Worm (Caenorhabditis elegans) whole organism, late embryonic: Measurements from ENCODE around the gene C14B9.8.

Experiments used
- C08G9.2 ChIP-seq: sonication (generic microtip); optimal IDR thresholded peaks from 2 replicates; lab custom pipeline; 2016; ENCODE audit warnings: mild to moderate bottlenecking, missing genetic modification characterization, moderate library complexity, missing compliant biosample characterization
- F13H6.1 ChIP-seq: sonication (generic microtip); optimal IDR thresholded peaks from 2 replicates; lab custom pipeline; 2016; ENCODE audit warnings: missing genetic modification characterization, missing compliant biosample characterization
- T23F11.4 ChIP-seq: fragments of 200-800 bp; sonication (Bioruptor generic); optimal IDR thresholded peaks from 2 replicates; lab custom pipeline; 2018; ENCODE audit warnings: mild to moderate bottlenecking, missing genetic modification characterization, missing compliant biosample characterization
- ahr-1 ChIP-seq: sonication (generic microtip); optimal IDR thresholded peaks from 2 replicates; lab custom pipeline; 2016; ENCODE audit warnings: missing genetic modification characterization, missing compliant biosample characterization
- ama-1 ChIP-seq: fragments of 150-350 bp; optimal IDR thresholded peaks from 2 replicates; lab custom pipeline; 2014
- ceh-14 ChIP-seq: sonication (generic microtip); optimal IDR thresholded peaks from 2 replicates; lab custom pipeline; 2016; ENCODE audit warnings: missing genotype, missing genetic modification characterization, missing compliant biosample characterization
- ceh-18 ChIP-seq: sonication (generic microtip); optimal IDR thresholded peaks from 2 replicates; lab custom pipeline; 2016; ENCODE audit warnings: missing genetic modification characterization, missing compliant biosample characterization
- ceh-22 ChIP-seq: sonication (generic microtip); optimal IDR thresholded peaks from 2 replicates; lab custom pipeline; 2017; ENCODE audit warnings: missing biosample characterization, missing genetic modification characterization
- ceh-24 ChIP-seq: sonication (generic microtip); optimal IDR thresholded peaks from 2 replicates; lab custom pipeline; 2016; ENCODE audit warnings: mild to moderate bottlenecking, missing genetic modification characterization, missing compliant biosample characterization
- ceh-31 ChIP-seq: sonication (generic microtip); optimal IDR thresholded peaks from 2 replicates; lab custom pipeline; 2016; ENCODE audit warnings: missing genetic modification characterization, missing compliant biosample characterization
- ceh-34 ChIP-seq: sonication (generic microtip); optimal IDR thresholded peaks from 2 replicates; lab custom pipeline; 2016; ENCODE audit warnings: mild to moderate bottlenecking, missing genetic modification characterization, missing compliant biosample characterization
- ceh-45 ChIP-seq: fragments of 200-800 bp; sonication (Bioruptor generic); IDR thresholded peaks from 2 replicates; pipeline ENCODE4 v1.3.6; 2022; ENCODE audit warnings: missing genetic modification reagents, missing genetic modification characterization, missing compliant biosample characterization
- ceh-6 ChIP-seq: fragments of 200-800 bp; sonication (Bioruptor generic); optimal IDR thresholded peaks from 2 replicates; lab custom pipeline; 2018; ENCODE audit warnings: mild to moderate bottlenecking, missing genetic modification characterization, missing compliant biosample characterization
- ceh-9 ChIP-seq: sonication (generic microtip); optimal IDR thresholded peaks from 2 replicates; lab custom pipeline; 2016; ENCODE audit warnings: mild to moderate bottlenecking, missing genetic modification characterization, inconsistent platforms, missing compliant biosample characterization
- che-1 ChIP-seq: sonication (generic microtip); optimal IDR thresholded peaks from 2 replicates; lab custom pipeline; 2016; ENCODE audit warnings: mild to moderate bottlenecking, missing genetic modification characterization, missing compliant biosample characterization
- dmd-4 ChIP-seq: sonication (generic microtip); optimal IDR thresholded peaks from 2 replicates; lab custom pipeline; 2016; ENCODE audit warnings: borderline replicate concordance, missing genetic modification characterization, missing compliant biosample characterization
- dve-1 ChIP-seq: sonication (generic microtip); optimal IDR thresholded peaks from 2 replicates; lab custom pipeline; 2017; ENCODE audit warnings: antibody characterized with exemption, mild to moderate bottlenecking, missing genetic modification characterization, missing compliant biosample characterization
- elt-2 ChIP-seq: sonication (generic microtip); optimal IDR thresholded peaks from 2 replicates; lab custom pipeline; 2016; ENCODE audit warnings: missing genetic modification reagents, missing genetic modification characterization, missing compliant biosample characterization
- elt-4 ChIP-seq: sonication (generic microtip); optimal IDR thresholded peaks from 2 replicates; lab custom pipeline; 2016; ENCODE audit warnings: missing genetic modification characterization, missing compliant biosample characterization
- ets-4 ChIP-seq: sonication (generic microtip); optimal IDR thresholded peaks from 2 replicates; lab custom pipeline; 2016; ENCODE audit warnings: missing genetic modification characterization, missing compliant biosample characterization
- eyg-1 ChIP-seq: sonication (generic microtip); optimal IDR thresholded peaks from 2 replicates; lab custom pipeline; 2016; ENCODE audit warnings: missing genotype, missing genetic modification characterization, missing compliant biosample characterization
- fax-1 ChIP-seq: sonication (generic microtip); optimal IDR thresholded peaks from 2 replicates; lab custom pipeline; 2016; ENCODE audit warnings: missing genotype, missing genetic modification characterization, missing compliant biosample characterization
- fkh-10 ChIP-seq: fragments of 150-350 bp; optimal IDR thresholded peaks from 2 replicates; lab custom pipeline; 2014; ENCODE audit warnings: missing biosample characterization, missing genetic modification reagents, missing genetic modification characterization
- fkh-6 ChIP-seq: sonication (generic microtip); optimal IDR thresholded peaks from 2 replicates; lab custom pipeline; 2016; ENCODE audit warnings: missing genetic modification characterization, missing compliant biosample characterization
- hlh-15 ChIP-seq: sonication (generic microtip); optimal IDR thresholded peaks from 2 replicates; lab custom pipeline; 2016; ENCODE audit warnings: missing genetic modification characterization, missing compliant biosample characterization
- hlh-30 ChIP-seq: sonication (generic microtip); optimal IDR thresholded peaks from 2 replicates; lab custom pipeline; 2017; ENCODE audit warnings: antibody characterized with exemption, missing genetic modification characterization, missing compliant biosample characterization; ENCODE audit not compliant: insufficient read depth
- lin-11 ChIP-seq: fragments of 200-800 bp; sonication (Bioruptor generic); optimal IDR thresholded peaks from 2 replicates; lab custom pipeline; 2018; ENCODE audit warnings: mild to moderate bottlenecking, missing genetic modification characterization, missing compliant biosample characterization
- nfya-1 ChIP-seq: sonication (generic microtip); optimal IDR thresholded peaks from 2 replicates; lab custom pipeline; 2017; ENCODE audit warnings: missing genetic modification characterization, mild to moderate bottlenecking, missing compliant biosample characterization, antibody characterized with exemption, moderate library complexity
- nhr-11 ChIP-seq: fragments of 150-350 bp; optimal IDR thresholded peaks from 2 replicates; lab custom pipeline; 2014; ENCODE audit warnings: missing biosample characterization, missing genetic modification characterization
- odd-2 ChIP-seq: sonication (generic microtip); optimal IDR thresholded peaks from 2 replicates; lab custom pipeline; 2017; ENCODE audit warnings: antibody characterized with exemption, mild to moderate bottlenecking, missing genetic modification characterization, missing compliant biosample characterization
- pag-3 ChIP-seq: sonication (generic microtip); optimal IDR thresholded peaks from 2 replicates; lab custom pipeline; 2016; ENCODE audit warnings: missing compliant biosample characterization, missing genetic modification characterization, borderline replicate concordance
- pat-9 ChIP-seq: fragments of 200-800 bp; sonication (Bioruptor generic); optimal IDR thresholded peaks from 2 replicates; lab custom pipeline; 2018; ENCODE audit warnings: mild to moderate bottlenecking, missing genetic modification characterization, moderate library complexity, missing compliant biosample characterization
- pha-2 ChIP-seq: sonication (generic microtip); optimal IDR thresholded peaks from 2 replicates; lab custom pipeline; 2017; ENCODE audit warnings: mild to moderate bottlenecking, missing genetic modification characterization, missing compliant biosample characterization
- pqm-1 ChIP-seq: sonication (generic microtip); optimal IDR thresholded peaks from 2 replicates; lab custom pipeline; 2016; ENCODE audit warnings: missing genetic modification characterization, missing compliant biosample characterization
- pros-1 ChIP-seq: fragments of 150-350 bp; optimal IDR thresholded peaks from 2 replicates; lab custom pipeline; 2014; ENCODE audit warnings: missing biosample characterization, missing genetic modification reagents, missing genetic modification characterization
- rnt-1 ChIP-seq: sonication (generic microtip); optimal IDR thresholded peaks from 2 replicates; lab custom pipeline; 2016; ENCODE audit warnings: missing genetic modification characterization, missing compliant biosample characterization
- sox-4 ChIP-seq: sonication (generic microtip); optimal IDR thresholded peaks from 2 replicates; lab custom pipeline; 2017; ENCODE audit warnings: mild to moderate bottlenecking, missing genetic modification characterization, inconsistent platforms, missing compliant biosample characterization
- syd-9 ChIP-seq: sonication (generic microtip); optimal IDR thresholded peaks from 2 replicates; lab custom pipeline; 2016; ENCODE audit warnings: mild to moderate bottlenecking, missing genetic modification characterization, moderate library complexity, missing compliant biosample characterization
- tbx-2 ChIP-seq: sonication (generic microtip); optimal IDR thresholded peaks from 2 replicates; lab custom pipeline; 2016; ENCODE audit warnings: missing genetic modification characterization, missing compliant biosample characterization
- unc-3 ChIP-seq, 2 experiments: fragments of 200-800 bp in 1 of 2; sonication (Bioruptor generic) in 1 of 2; sonication (generic microtip) in 1 of 2; conservative IDR thresholded peaks in 1 of 2; optimal IDR thresholded peaks in 1 of 2; 2 replicates each; pipeline versions ENCODE4 v1.3.6 to Lab custom; 2016 to 2022; ENCODE audit warnings: missing compliant biosample characterization in 2 of 2, missing genetic modification characterization in 2 of 2, missing genetic modification reagents in 1 of 2
- unc-42 ChIP-seq: sonication (generic microtip); optimal IDR thresholded peaks from 2 replicates; lab custom pipeline; 2016; ENCODE audit warnings: missing genotype, missing genetic modification characterization, missing compliant biosample characterization
- unc-55 ChIP-seq: sonication (generic microtip); optimal IDR thresholded peaks from 2 replicates; lab custom pipeline; 2017; ENCODE audit warnings: missing biosample characterization, missing genetic modification reagents, missing genetic modification characterization
- ztf-16 ChIP-seq: sonication (generic microtip); optimal IDR thresholded peaks from 2 replicates; lab custom pipeline; 2017; ENCODE audit warnings: missing genetic modification characterization, missing compliant biosample characterization

C14B9.8 gene

ce11 chrIII:8100960-8101359 lies 43.5 kb downstream of the C14B9.8 start, which contains the start of gene plk-1:
Gene plk-1, plus strand, starts transcription at chrIII:8101348.
- TF ChIP-seq ama-1 (lab: Kevin White, UChicago) (no peak), nfya-1 (peak; percentile 26)

ce11 chrIII:8099022-8099421 lies 45.4 kb downstream of the C14B9.8 start, which contains the start of gene K06H7.1:
Gene K06H7.1, plus strand, starts transcription at chrIII:8099322.
- TF ChIP-seq pros-1 (tag; lab: Kevin White, UChicago): no peak
- no peak for TF ChIP-seq fkh-6 (tag; lab: Kevin White, UChicago)
- TF ChIP-seq ceh-22 (tag; lab: Kevin White, UChicago): no peak
- no peak for TF ChIP-seq ceh-9 (tag; lab: Kevin White, UChicago)
- TF ChIP-seq tbx-2 (tag; lab: Kevin White, UChicago): no peak
- no peak for TF ChIP-seq ceh-45
- TF ChIP-seq ceh-24 (tag; lab: Kevin White, UChicago): no peak
- no peak for TF ChIP-seq nhr-11
- no peak for TF ChIP-seq odd-2 (tag; lab: Kevin White, UChicago)
- TF ChIP-seq ceh-34: no peak
- no peak for TF ChIP-seq unc-55 (GFP tag; lab: Kevin White, UChicago)
- TF ChIP-seq sox-4: no peak
- no peak for TF ChIP-seq pat-9 (tag; lab: Kevin White, UChicago)
- no peak for TF ChIP-seq syd-9
- no peak for TF ChIP-seq pqm-1 (tag; lab: Kevin White, UChicago)
- TF ChIP-seq C08G9.2 (tag; lab: Kevin White, UChicago): no peak
- TF ChIP-seq hlh-15 (tag; lab: Kevin White, UChicago): no peak
- TF ChIP-seq ceh-18: no peak
- TF ChIP-seq eyg-1 (tag; lab: Kevin White, UChicago): no peak
- TF ChIP-seq ceh-31 (tag; lab: Kevin White, UChicago): no peak

ce11 chrIII:8098116-8098515 lies 46.3 kb downstream of the C14B9.8 start, which contains the start of gene K06H7.8:
Gene K06H7.8, minus strand, starts transcription at chrIII:8098216.
- TF ChIP-seq unc-3 (GFP tag; conservative IDR thresholded peaks at IDR 0.05; lab: Robert Waterston, UW) (no peak), unc-3 (tag; optimal IDR thresholded peaks at IDR 0.05; lab: Kevin White, UChicago) (no peak), lin-11 (tag; lab: Kevin White, UChicago) (no peak), ets-4 (tag; lab: Kevin White, UChicago) (no peak), ahr-1 (tag; lab: Kevin White, UChicago) (no peak), pag-3 (tag; lab: Kevin White, UChicago) (no peak), ceh-9 (tag; lab: Kevin White, UChicago) (no peak), ceh-31 (tag; lab: Kevin White, UChicago) (no peak), elt-2 (tag; lab: Kevin White, UChicago) (no peak), ceh-45 (no peak), dmd-4 (tag; lab: Kevin White, UChicago) (no peak), odd-2 (tag; lab: Kevin White, UChicago) (no peak), ceh-22 (tag; lab: Kevin White, UChicago) (no peak)

ce11 chrIII:8093079-8093623 lies 51.3 kb downstream of the C14B9.8 start, which contains the start of gene K06H7.2:
Gene K06H7.2, plus strand, starts transcription at chrIII:8093573.
- TF ChIP-seq ets-4 (tag; lab: Kevin White, UChicago) (no peak), ceh-6 (no peak), ceh-31 (tag; lab: Kevin White, UChicago) (peak; percentile 48), ama-1 (lab: Kevin White, UChicago) (no peak), fkh-10 (GFP tag; lab: Kevin White, UChicago) (no peak), T23F11.4 (GFP tag; lab: Kevin White, UChicago) (no peak), fax-1 (tag; lab: Kevin White, UChicago) (no peak), unc-42 (tag; lab: Kevin White, UChicago) (peak; percentile 95), dve-1 (tag; lab: Kevin White, UChicago) (no peak), ceh-14 (tag; lab: Kevin White, UChicago) (no peak), che-1 (tag; lab: Kevin White, UChicago) (no peak), unc-3 (GFP tag; conservative IDR thresholded peaks at IDR 0.05; lab: Robert Waterston, UW) (no peak), unc-3 (tag; optimal IDR thresholded peaks at IDR 0.05; lab: Kevin White, UChicago) (no peak), eyg-1 (tag; lab: Kevin White, UChicago) (no peak), pros-1 (tag; lab: Kevin White, UChicago) (no peak), ceh-22 (tag; lab: Kevin White, UChicago) (no peak), elt-4 (tag; lab: Kevin White, UChicago) (no peak), tbx-2 (tag; lab: Kevin White, UChicago) (peak; percentile 27), pha-2 (tag; lab: Kevin White, UChicago) (peak; percentile 22), rnt-1 (tag; lab: Kevin White, UChicago) (no peak), ceh-18 (peak; percentile 57), elt-2 (tag; lab: Kevin White, UChicago) (peak; percentile 22), hlh-30 (peak; percentile 93), nfya-1 (peak; percentile 53), F13H6.1 (tag; lab: Kevin White, UChicago) (no peak), ceh-24 (tag; lab: Kevin White, UChicago) (no peak), unc-55 (GFP tag; lab: Kevin White, UChicago) (peak; percentile 43), fkh-6 (tag; lab: Kevin White, UChicago) (no peak), ztf-16 (no peak)
